Fruit fly (Drosophila melanogaster) whole organism, pupa: ENCODE measurements around the gene Arc42.

Experiments used
- CG10348 ChIP-seq: fragments of 200-800 bp; sonication (Bioruptor generic); IDR thresholded peaks from 2 replicates; pipeline ENCODE4 v1.3.6; 2022; ENCODE audit warnings: missing biosample characterization, missing genetic modification characterization
- CG12605 ChIP-seq: fragments of 200-800 bp; sonication (Bioruptor generic); IDR thresholded peaks from 2 replicates; pipeline ENCODE4 v1.3.6; 2022; ENCODE audit warnings: missing biosample characterization, missing genetic modification characterization
- CG15710 ChIP-seq: fragments of 200-800 bp; sonication (Bioruptor generic); optimal IDR thresholded peaks from 2 replicates; lab custom pipeline; 2018; ENCODE audit warnings: missing biosample characterization, mild to moderate bottlenecking, missing genetic modification characterization, moderate library complexity
- CG17806 ChIP-seq: fragments of 200-800 bp; sonication (Bioruptor generic); optimal IDR thresholded peaks from 2 replicates; lab custom pipeline; 2018; ENCODE audit warnings: missing biosample characterization, mild to moderate bottlenecking, missing genetic modification characterization, moderate library complexity
- CG32121 ChIP-seq: fragments of 200-800 bp; sonication (Bioruptor generic); IDR thresholded peaks from 2 replicates; pipeline ENCODE4 v1.3.6; 2022; ENCODE audit warnings: missing biosample characterization, missing genetic modification characterization
- CG34367 ChIP-seq: fragments of 200-800 bp; sonication (Bioruptor generic); optimal IDR thresholded peaks from 2 replicates; lab custom pipeline; 2018; ENCODE audit warnings: missing biosample characterization, mild to moderate bottlenecking, missing genetic modification characterization
- CG4496 ChIP-seq: fragments of 200-800 bp; sonication (Bioruptor generic); IDR thresholded peaks from 3 replicates; pipeline ENCODE4 v1.3.6; 2022; ENCODE audit warnings: missing biosample characterization, missing genetic modification characterization
- CG8301 ChIP-seq: fragments of 200-800 bp; sonication (Bioruptor generic); optimal IDR thresholded peaks from 2 replicates; lab custom pipeline; 2018; ENCODE audit warnings: missing biosample characterization, mild to moderate bottlenecking, missing genetic modification characterization
- D1 ChIP-seq: fragments of 200-800 bp; sonication (Bioruptor generic); optimal IDR thresholded peaks from 2 replicates; lab custom pipeline; 2018; ENCODE audit warnings: missing biosample characterization, mild to moderate bottlenecking, missing genetic modification characterization, moderate library complexity
- EcR ChIP-seq: fragments of 200-800 bp; sonication (Bioruptor generic); optimal IDR thresholded peaks from 3 replicates; lab custom pipeline; 2019; ENCODE audit warnings: missing biosample characterization, missing genetic modification characterization, mild to moderate bottlenecking, moderate library complexity, missing genetic modification reagents
- Pif1A ChIP-seq: fragments of 200-800 bp; sonication (Bioruptor generic); optimal IDR thresholded peaks from 3 replicates; lab custom pipeline; 2016; ENCODE audit warnings: missing biosample characterization, missing genetic modification characterization
- Pif1B ChIP-seq: fragments of 200-800 bp; sonication (Bioruptor generic); optimal IDR thresholded peaks from 3 replicates; lab custom pipeline; 2016; ENCODE audit warnings: missing biosample characterization, missing genetic modification characterization
- gl ChIP-seq: fragments of 200-800 bp; sonication (Bioruptor generic); optimal IDR thresholded peaks from 2 replicates; lab custom pipeline; 2018; ENCODE audit warnings: missing biosample characterization, mild to moderate bottlenecking, missing genetic modification characterization

DNA sequence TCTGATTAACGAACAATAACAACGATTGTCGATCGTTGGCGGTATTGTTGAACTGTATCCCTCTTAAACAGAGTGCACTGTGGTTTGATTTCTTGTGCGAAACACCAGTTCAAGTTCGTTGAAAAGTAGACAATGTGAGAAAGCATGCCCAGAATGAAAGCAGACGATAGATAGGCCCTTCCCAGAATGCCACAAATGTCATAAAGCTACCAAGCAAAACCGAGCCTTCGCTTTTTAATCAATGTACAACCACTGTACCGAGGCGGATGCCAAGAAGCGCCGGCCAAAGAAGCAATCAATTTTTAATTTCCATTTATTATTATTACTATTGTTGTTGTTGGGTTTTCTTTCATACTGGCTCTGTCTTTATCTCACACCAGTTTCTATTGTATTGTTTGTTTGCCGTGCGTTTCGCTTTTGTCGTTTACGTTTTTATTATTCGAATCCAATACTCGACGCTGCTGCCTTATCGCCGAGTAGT is 31.4 kb downstream of the Arc42 start:
- peak; percentile 85 for TF ChIP-seq Pif1B
- TF ChIP-seq CG4496 (GFP tag; lab: Robert Waterston, UW): peak; percentile 89
- peak; percentile 75 for TF ChIP-seq CG15710 (tag; lab: Kevin White, UChicago)
- no peak for TF ChIP-seq D1 (tag; lab: Kevin White, UChicago)
- TF ChIP-seq CG32121 (GFP tag; lab: Robert Waterston, UW): peak; percentile 68; the same call in 1 of the 2 replicates
- no peak for TF ChIP-seq gl (tag; lab: Kevin White, UChicago)
- no peak for TF ChIP-seq EcR (GFP tag; lab: Kevin White, UChicago)
- TF ChIP-seq CG17806 (tag; lab: Kevin White, UChicago): peak; percentile 76
- peak; percentile 75 for TF ChIP-seq CG8301
- TF ChIP-seq CG10348: peak; percentile 49; the same call in 1 of the 2 replicates
- TF ChIP-seq Pif1A (GFP tag; lab: Kevin White, UChicago): peak; percentile 83
- peak; percentile 69 for TF ChIP-seq CG34367 (tag; lab: Kevin White, UChicago)
- TF ChIP-seq CG12605 (GFP tag; lab: Robert Waterston, UW): peak; percentile 77
